ENCODE assay signal across 2 worm cellular contexts in the genomic region with DNA sequence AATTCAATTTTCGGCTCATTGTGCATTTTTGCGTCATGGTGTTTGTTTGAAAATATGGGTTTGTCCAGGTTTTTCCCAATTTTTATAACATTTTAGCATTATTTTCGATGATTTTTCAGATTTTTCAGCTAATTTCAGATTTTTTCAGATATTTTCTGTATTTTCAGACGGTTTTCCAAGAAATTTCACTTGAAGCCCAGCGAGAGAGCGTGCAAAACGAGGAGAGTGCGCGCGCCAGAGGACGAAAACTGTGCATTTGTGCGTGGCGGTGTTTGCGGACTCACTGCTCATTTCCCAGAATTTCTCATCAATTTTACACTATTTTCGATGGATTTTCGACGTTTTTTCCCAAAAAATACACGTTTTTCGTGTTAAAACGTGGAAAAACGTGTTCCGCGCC.
TF ChIP-seq lines count a peak whose summit lies in the region.

No protein-coding gene starts in this region.

TF ChIP-seq in whole organism, L2 larva, 48 proteins besides CTCF, POLR2A, EP300 and RAD21 (continued from another document):
- TF ChIP-seq nhr-10 (tag; optimal IDR thresholded peaks at IDR 0.05; lab: Kevin White, UChicago) (no peak), ztf-1 (GFP tag; conservative IDR thresholded peaks at IDR 0.05; lab: Robert Waterston, UW) (no peak), ztf-11 (tag; optimal IDR thresholded peaks at IDR 0.05; lab: Kevin White, UChicago) (no peak), sma-3 (GFP tag; optimal IDR thresholded peaks at IDR 0.05; lab: Kevin White, UChicago) (no peak), aly-2 (tag; optimal IDR thresholded peaks at IDR 0.05; lab: Kevin White, UChicago) (no peak), nhr-129 (tag; optimal IDR thresholded peaks at IDR 0.05; lab: Kevin White, UChicago) (peak; percentile 44), lsy-2 (tag; optimal IDR thresholded peaks at IDR 0.05; lab: Kevin White, UChicago) (peak; percentile 64 to 79), unc-39 (tag; optimal IDR thresholded peaks at IDR 0.05; lab: Kevin White, UChicago) (no peak), elt-1 (tag; optimal IDR thresholded peaks at IDR 0.05; lab: Kevin White, UChicago) (no peak), unc-55 (GFP tag; optimal IDR thresholded peaks at IDR 0.05; lab: Kevin White, UChicago) (peak; percentile 48), lin-39 (tag; optimal IDR thresholded peaks at IDR 0.05; lab: Kevin White, UChicago) (no peak), egl-27 (tag; optimal IDR thresholded peaks at IDR 0.05; lab: Kevin White, UChicago) (no peak), ceh-82 (tag; optimal IDR thresholded peaks at IDR 0.05; lab: Kevin White, UChicago) (no peak), C34F6.9 (tag; optimal IDR thresholded peaks at IDR 0.05; lab: Kevin White, UChicago) (peak; percentile 53), dmd-4 (tag; optimal IDR thresholded peaks at IDR 0.05; lab: Kevin White, UChicago) (no peak), peb-1 (tag; optimal IDR thresholded peaks at IDR 0.05; lab: Kevin White, UChicago) (no peak), nhr-12 (tag; optimal IDR thresholded peaks at IDR 0.05; lab: Kevin White, UChicago) (no peak), alr-1 (tag; optimal IDR thresholded peaks at IDR 0.05; lab: Kevin White, UChicago) (no peak), crh-2 (tag; optimal IDR thresholded peaks at IDR 0.05; lab: Kevin White, UChicago) (peak; percentile 48), R02D3.7 (tag; optimal IDR thresholded peaks at IDR 0.05; lab: Kevin White, UChicago) (peak; percentile 17), ama-1 (optimal IDR thresholded peaks at IDR 0.05; lab: Kevin White, UChicago) (no peak), mbf-1 (tag; optimal IDR thresholded peaks at IDR 0.05; lab: Kevin White, UChicago) (no peak), unc-62 (GFP tag; optimal IDR thresholded peaks at IDR 0.05; lab: Kevin White, UChicago) (no peak), nhr-6 (tag; optimal IDR thresholded peaks at IDR 0.05; lab: Kevin White, UChicago) (no peak), nhr-11 (tag; optimal IDR thresholded peaks at IDR 0.05; lab: Kevin White, UChicago) (no peak), F13H6.1 (tag; optimal IDR thresholded peaks at IDR 0.05; lab: Kevin White, UChicago) (peak; percentile 62)
TF ChIP-seq in whole organism, L2 larva: peak in this region for 14.

TF ChIP-seq in whole organism, L4 larva, 104 proteins besides CTCF, POLR2A, EP300 and RAD21 (continued from another document):
- TF ChIP-seq hmg-1.1 (GFP tag; IDR thresholded peaks at IDR 0.05; lab: Robert Waterston, UW) (peak; percentile 65), nhr-102 (tag; optimal IDR thresholded peaks at IDR 0.05; lab: Kevin White, UChicago) (peak; percentile 54), spr-1 (tag; optimal IDR thresholded peaks at IDR 0.05; lab: Kevin White, UChicago) (no peak), F49E8.2 (tag; optimal IDR thresholded peaks at IDR 0.05; lab: Kevin White, UChicago; ENCODE audit: borderline replicate concordance) (peak; percentile 61), daf-16 (GFP tag; optimal IDR thresholded peaks at IDR 0.05; lab: Kevin White, UChicago) (no peak), daf-16 (tag; optimal IDR thresholded peaks at IDR 0.05; lab: Kevin White, UChicago) (no peak), nhr-25 (tag; optimal IDR thresholded peaks at IDR 0.05; lab: Kevin White, UChicago; ENCODE audit: borderline replicate concordance, insufficient read depth) (no peak), dmd-8 (GFP tag; IDR thresholded peaks at IDR 0.05; lab: Robert Waterston, UW) (no peak), dmd-9 (GFP tag; IDR thresholded peaks at IDR 0.05; lab: Robert Waterston, UW) (no peak), lin-38 (GFP tag; IDR thresholded peaks at IDR 0.05; lab: Robert Waterston, UW) (peak; percentile 68), dve-1 (tag; optimal IDR thresholded peaks at IDR 0.05; lab: Kevin White, UChicago; ENCODE audit: insufficient read depth) (peak; percentile 32), egl-43 (GFP tag; IDR thresholded peaks at IDR 0.05; lab: Robert Waterston, UW) (0 out of 2 replicates have a peak, but pooled peaks have one; percentile 44), nhr-48 (tag; optimal IDR thresholded peaks at IDR 0.05; lab: Kevin White, UChicago) (no peak), unc-62 (GFP tag; optimal IDR thresholded peaks at IDR 0.05 in 1 of 2; lab: Kevin White, UChicago) (peak in 1 of 2 experiments; percentile 95), unc-62 (tag; optimal IDR thresholded peaks at IDR 0.05; lab: Kevin White, UChicago) (no peak), Y5F2A.4 (GFP tag; optimal IDR thresholded peaks at IDR 0.05; lab: Kevin White, UChicago) (no peak), madf-9 (GFP tag; conservative IDR thresholded peaks at IDR 0.05; lab: Robert Waterston, UW) (0 out of 2 replicates have a peak, but pooled peaks have one; percentile 25), mep-1 (tag; optimal IDR thresholded peaks at IDR 0.05; lab: Kevin White, UChicago) (peak; percentile 54), aly-2 (tag; optimal IDR thresholded peaks at IDR 0.05; lab: Kevin White, UChicago) (no peak), dpl-1 (GFP tag; optimal IDR thresholded peaks at IDR 0.05; lab: Kevin White, UChicago) (peak; percentile 57), nhr-42 (GFP tag; IDR thresholded peaks at IDR 0.05; lab: Robert Waterston, UW) (peak; percentile 67)
